Fruit fly (Drosophila melanogaster) whole organism, prepupa: ENCODE measurements around the gene CG10041.

Source experiments
- Blimp-1 ChIP-seq: fragments of 200-800 bp; sonication (Bioruptor generic); optimal IDR thresholded peaks from 3 replicates; lab custom pipeline; 2017; ENCODE audit warnings: missing biosample characterization, missing genetic modification characterization, mild to moderate bottlenecking, moderate library complexity, missing genetic modification reagents
- CG10669 ChIP-seq: fragments of 200-800 bp; sonication (Bioruptor generic); optimal IDR thresholded peaks from 3 replicates; lab custom pipeline; 2018; ENCODE audit warnings: missing biosample characterization, mild to moderate bottlenecking, missing genetic modification characterization, moderate library complexity
- CG31627 ChIP-seq: fragments of 200-800 bp; sonication (Bioruptor generic); optimal IDR thresholded peaks from 3 replicates; lab custom pipeline; 2016; ENCODE audit warnings: missing biosample characterization, missing genetic modification characterization
- CG32006 ChIP-seq: fragments of 200-800 bp; sonication (Bioruptor generic); optimal IDR thresholded peaks from 3 replicates; lab custom pipeline; 2017; ENCODE audit warnings: missing biosample characterization, mild to moderate bottlenecking, missing genetic modification characterization
- CG6808 ChIP-seq: fragments of 200-800 bp; sonication (Bioruptor generic); optimal IDR thresholded peaks from 3 replicates; lab custom pipeline; 2017; ENCODE audit warnings: missing biosample characterization, missing genetic modification characterization, mild to moderate bottlenecking, moderate library complexity, missing genetic modification reagents
- CG8119 ChIP-seq: fragments of 200-800 bp; sonication (Bioruptor generic); IDR thresholded peaks from 3 replicates; pipeline ENCODE4 v1.3.6; 2022; ENCODE audit warnings: missing biosample characterization, missing genetic modification characterization
- CG8632 ChIP-seq: fragments of 200-800 bp; sonication (Bioruptor generic); optimal IDR thresholded peaks from 3 replicates; lab custom pipeline; 2016; ENCODE audit warnings: missing biosample characterization, missing genetic modification characterization
- Ets96B ChIP-seq: fragments of 200-800 bp; optimal IDR thresholded peaks from 2 replicates; lab custom pipeline; 2019; ENCODE audit warnings: missing biosample characterization, mild to moderate bottlenecking, missing genetic modification characterization, moderate library complexity
- Sox102F ChIP-seq: fragments of 200-800 bp; sonication (Bioruptor generic); optimal IDR thresholded peaks from 2 replicates; lab custom pipeline; 2016; ENCODE audit warnings: missing biosample characterization, mild to moderate bottlenecking, missing genetic modification characterization
- achi ChIP-seq: fragments of 200-800 bp; sonication (Bioruptor generic); optimal IDR thresholded peaks from 3 replicates; lab custom pipeline; 2016; ENCODE audit warnings: missing biosample characterization, missing genetic modification characterization
- dac ChIP-seq: fragments of 200-800 bp; sonication (Bioruptor generic); optimal IDR thresholded peaks from 2 replicates; lab custom pipeline; 2017; ENCODE audit warnings: missing biosample characterization, mild to moderate bottlenecking, missing genetic modification characterization
- eg ChIP-seq: fragments of 200-800 bp; sonication (Bioruptor generic); IDR thresholded peaks from 3 replicates; pipeline ENCODE4 v1.3.6; 2022; ENCODE audit warnings: missing biosample characterization, missing genetic modification characterization
- pdm3 ChIP-seq: fragments of 200-800 bp; sonication (Bioruptor generic); optimal IDR thresholded peaks from 3 replicates; lab custom pipeline; 2016; ENCODE audit warnings: missing biosample characterization, missing genetic modification characterization
- ss ChIP-seq, 2 experiments: fragments of 200-800 bp; sonication (Bioruptor generic); optimal IDR thresholded peaks; 2 replicates in 1 of 2; 3 replicates in 1 of 2; lab custom pipeline; 2017 to 2018; ENCODE audit warnings: mild to moderate bottlenecking in 2 of 2, missing biosample characterization in 2 of 2, missing genetic modification characterization in 2 of 2, moderate library complexity in 1 of 2

dm6 chr3R:12356044-12356443, 4.1 kb upstream of the CG10041 start, which contains the start of gene MBD-R2:
- no peak for TF ChIP-seq eg (GFP tag; lab: Robert Waterston, UW)
- no peak for TF ChIP-seq CG6808 (GFP tag; lab: Kevin White, UChicago)
- TF ChIP-seq achi (GFP tag; lab: Kevin White, UChicago) = no peak
- TF ChIP-seq dac (GFP tag; lab: Kevin White, UChicago) = no peak
- no peak for TF ChIP-seq CG31627
- no peak for TF ChIP-seq CG8119 (GFP tag; lab: Robert Waterston, UW)
- no peak for TF ChIP-seq CG10669 (GFP tag; lab: Kevin White, UChicago)
- no peak for TF ChIP-seq CG32006
- no peak for TF ChIP-seq Blimp-1 (GFP tag; lab: Kevin White, UChicago)
- TF ChIP-seq CG8632 (GFP tag; lab: Kevin White, UChicago) = no peak
- TF ChIP-seq ss (GFP tag; optimal IDR thresholded peaks at IDR 0.05; lab: Kevin White, UChicago) = no peak
- no peak for TF ChIP-seq pdm3
- TF ChIP-seq Ets96B (tag; lab: Kevin White, UChicago) = no peak
- no peak for TF ChIP-seq Sox102F (GFP tag; lab: Kevin White, UChicago)
